Worm (Caenorhabditis elegans) whole organism, L4 larva: ENCODE data around the gene scl-5.

Source experiments
- F10B5.3 ChIP-seq: sonication (generic microtip); optimal IDR thresholded peaks from 2 replicates; lab custom pipeline; 2016; ENCODE audit warnings: mild to moderate bottlenecking, missing genetic modification characterization, missing compliant biosample characterization
- ceh-20 ChIP-seq: fragments of 200-800 bp; sonication (Bioruptor generic); IDR thresholded peaks from 2 replicates; pipeline ENCODE4 v1.3.6; 2022; ENCODE audit warnings: missing genetic modification reagents, missing genetic modification characterization, missing compliant biosample characterization
- ceh-44 ChIP-seq: fragments of 200-800 bp; sonication (Bioruptor generic); IDR thresholded peaks from 2 replicates; pipeline ENCODE4 v1.3.6; 2022; ENCODE audit warnings: missing genetic modification reagents, missing genetic modification characterization, missing compliant biosample characterization
- egl-27 ChIP-seq: sonication (generic microtip); optimal IDR thresholded peaks from 3 replicates; lab custom pipeline; 2017; ENCODE audit warnings: missing biosample characterization, missing genetic modification reagents, missing genetic modification characterization
- lin-15B ChIP-seq: fragments of 150-350 bp; sonication (generic microtip); optimal IDR thresholded peaks from 3 replicates; lab custom pipeline; 2014; ENCODE audit warnings: missing biosample characterization, missing genetic modification characterization
- nhr-11 ChIP-seq: fragments of 150-350 bp; optimal IDR thresholded peaks from 2 replicates; lab custom pipeline; 2014; ENCODE audit warnings: missing biosample characterization, missing genetic modification characterization
- nhr-237 ChIP-seq: sonication (generic microtip); optimal IDR thresholded peaks from 2 replicates; lab custom pipeline; 2017; ENCODE audit warnings: missing biosample characterization, missing genetic modification characterization
- nhr-77 ChIP-seq: fragments of 150-350 bp; optimal IDR thresholded peaks from 2 replicates; lab custom pipeline; 2014; ENCODE audit warnings: missing biosample characterization, missing genetic modification characterization
- skn-1 ChIP-seq: fragments of 150-350 bp; optimal IDR thresholded peaks from 2 replicates; lab custom pipeline; 2014; ENCODE audit warnings: missing biosample characterization, missing genetic modification characterization
- snpc-4 ChIP-seq: fragments of 150-350 bp; optimal IDR thresholded peaks from 2 replicates; lab custom pipeline; 2014; ENCODE audit warnings: missing biosample characterization, missing genetic modification characterization
- spr-3 ChIP-seq: fragments of 200-800 bp; sonication (Bioruptor generic); optimal IDR thresholded peaks from 2 replicates; lab custom pipeline; 2018; ENCODE audit warnings: mild to moderate bottlenecking, missing genetic modification characterization, missing compliant biosample characterization
- unc-39 ChIP-seq: sonication (generic microtip); optimal IDR thresholded peaks from 2 replicates; lab custom pipeline; 2017; ENCODE audit warnings: missing biosample characterization, missing genetic modification characterization
- unc-62 ChIP-seq, 3 experiments: fragments of 150-350 bp in 1 of 3; sonication (generic microtip); optimal IDR thresholded peaks in 2 of 3; peaks in 1 of 3; 1 replicate in 1 of 3; 2 replicates in 2 of 3; lab custom pipeline; 2014 to 2017; ENCODE audit warnings: missing biosample characterization in 3 of 3, missing genetic modification characterization in 3 of 3, missing genetic modification reagents in 3 of 3, missing genotype in 1 of 3
- ztf-11 ChIP-seq: fragments of 150-350 bp; optimal IDR thresholded peaks from 2 replicates; lab custom pipeline; 2014; ENCODE audit warnings: missing biosample characterization, missing genetic modification characterization

DNA sequence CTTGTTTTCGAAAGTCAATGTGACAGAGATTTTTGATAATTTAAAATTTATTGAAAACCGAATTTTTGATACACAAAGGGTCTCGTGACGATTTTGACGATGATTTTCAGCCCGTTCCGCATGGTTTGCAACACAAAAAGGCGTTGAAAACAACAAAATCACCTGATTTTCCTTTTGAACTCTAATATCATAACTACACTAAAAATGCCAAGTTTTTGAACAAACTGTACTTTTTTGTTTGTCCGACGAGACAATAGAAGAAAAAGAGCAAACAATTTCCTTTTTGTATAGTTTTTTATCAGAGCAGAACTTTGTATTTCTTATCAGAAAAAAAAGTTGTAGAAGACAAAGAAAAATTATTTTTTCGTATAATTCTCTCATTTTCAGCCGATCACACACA is 31.7 kb upstream of the scl-5 start:
- no peak for TF ChIP-seq nhr-77 (tag; lab: Kevin White, UChicago)
- no peak for TF ChIP-seq lin-15B (tag; lab: Kevin White, UChicago)
- TF ChIP-seq nhr-237 (tag; lab: Kevin White, UChicago): no peak
- no peak for TF ChIP-seq ztf-11 (tag; lab: Kevin White, UChicago)
- TF ChIP-seq egl-27 (tag; lab: Kevin White, UChicago): no peak
- no peak for TF ChIP-seq ceh-44 (GFP tag; lab: Robert Waterston, UW)
- no peak for TF ChIP-seq unc-39
- TF ChIP-seq unc-62 (GFP tag; optimal IDR thresholded peaks at IDR 0.05 in 1 of 2; lab: Kevin White, UChicago): peak in 1 of 2 experiments; percentile 10
- TF ChIP-seq unc-62 (tag; optimal IDR thresholded peaks at IDR 0.05; lab: Kevin White, UChicago): no peak
- TF ChIP-seq skn-1 (tag; lab: Kevin White, UChicago): no peak
- TF ChIP-seq nhr-11 (tag; lab: Kevin White, UChicago): no peak
- TF ChIP-seq spr-3: no peak
- no peak for TF ChIP-seq snpc-4
- no peak for TF ChIP-seq F10B5.3 (tag; lab: Kevin White, UChicago)
- TF ChIP-seq ceh-20 (GFP tag; lab: Robert Waterston, UW): no peak
